Fruit fly (Drosophila melanogaster) whole organism, embryonic: ENCODE measurements around the gene CG7011.

Source experiments
- Ada2b ChIP-seq: fragments of 200-800 bp; sonication (Bioruptor generic); IDR thresholded peaks from 2 replicates; pipeline ENCODE4 v1.3.6; 2022; ENCODE audit warnings: missing biosample characterization, missing genetic modification characterization
- Atf6 ChIP-seq: fragments of 200-800 bp; sonication (Bioruptor generic); IDR thresholded peaks from 2 replicates; pipeline ENCODE4 v1.3.6; 2022; ENCODE audit warnings: missing biosample characterization, missing genetic modification characterization
- Awh ChIP-seq: fragments of 200-800 bp; sonication (Bioruptor generic); IDR thresholded peaks from 2 replicates; pipeline ENCODE4, ENCODE4 v1.3.6; 2022; ENCODE audit warnings: missing biosample characterization, missing genetic modification characterization
- Blimp-1 ChIP-seq: fragments of 200-800 bp; sonication (Bioruptor generic); optimal IDR thresholded peaks from 3 replicates; lab custom pipeline; 2018; ENCODE audit warnings: missing biosample characterization, missing genetic modification characterization, mild to moderate bottlenecking, moderate library complexity, missing genetic modification reagents
- CG10543 ChIP-seq: fragments of 200-800 bp; sonication (Bioruptor generic); optimal IDR thresholded peaks from 3 replicates; lab custom pipeline; 2017; ENCODE audit warnings: missing biosample characterization, mild to moderate bottlenecking, missing genetic modification characterization, moderate library complexity
- CG11247 ChIP-seq: fragments of 200-800 bp; sonication (Bioruptor generic); IDR thresholded peaks from 2 replicates; pipeline ENCODE4 v1.3.6; 2022; ENCODE audit warnings: missing biosample characterization, missing genetic modification characterization
- CG11456 ChIP-seq: fragments of 200-800 bp; sonication (Bioruptor generic); IDR thresholded peaks from 3 replicates; pipeline ENCODE4 v1.3.6; 2022; ENCODE audit warnings: missing biosample characterization, missing genetic modification characterization
- CG13287 ChIP-seq: fragments of 200-800 bp; sonication (Bioruptor generic); IDR thresholded peaks from 2 replicates; pipeline ENCODE4 v1.3.6; 2022; ENCODE audit warnings: missing biosample characterization, missing genetic modification characterization; ENCODE audit not compliant: partially characterized antibody
- CG13775 ChIP-seq: fragments of 200-800 bp; sonication (Bioruptor generic); optimal IDR thresholded peaks from 3 replicates; lab custom pipeline; 2017; ENCODE audit warnings: missing biosample characterization, mild to moderate bottlenecking, missing genetic modification characterization
- CG1602 ChIP-seq: fragments of 200-800 bp; sonication (Bioruptor generic); optimal IDR thresholded peaks from 3 replicates; lab custom pipeline; 2016; ENCODE audit warnings: missing biosample characterization, missing genetic modification characterization
- CG16815 ChIP-seq: fragments of 200-800 bp; sonication (Bioruptor generic); optimal IDR thresholded peaks from 3 replicates; lab custom pipeline; 2017; ENCODE audit warnings: missing biosample characterization, mild to moderate bottlenecking, missing genetic modification characterization
- CG18619 ChIP-seq: fragments of 200-800 bp; sonication (Bioruptor generic); optimal IDR thresholded peaks from 3 replicates; lab custom pipeline; 2017; ENCODE audit warnings: missing biosample characterization, mild to moderate bottlenecking, missing genetic modification characterization
- CG18764 ChIP-seq: fragments of 200-800 bp; sonication (Bioruptor generic); optimal IDR thresholded peaks from 3 replicates; lab custom pipeline; 2016; ENCODE audit warnings: missing biosample characterization, missing genetic modification characterization
- CG2712 ChIP-seq: fragments of 200-800 bp; optimal IDR thresholded peaks from 3 replicates; lab custom pipeline; 2019; ENCODE audit warnings: missing biosample characterization, mild to moderate bottlenecking, missing genetic modification characterization, moderate library complexity
- CG6791 ChIP-seq: fragments of 200-800 bp; sonication (Bioruptor generic); IDR thresholded peaks from 3 replicates; pipeline ENCODE4 v1.3.6; 2022; ENCODE audit warnings: missing biosample characterization, missing genetic modification characterization; ENCODE audit not compliant: partially characterized antibody
- CG9215 ChIP-seq: fragments of 200-800 bp; sonication (Bioruptor generic); IDR thresholded peaks from 2 replicates; pipeline ENCODE4 v1.3.6; 2022; ENCODE audit warnings: missing biosample characterization, missing genetic modification characterization
- Chrac-16 ChIP-seq: fragments of 200-800 bp; sonication (Bioruptor generic); optimal IDR thresholded peaks from 3 replicates; lab custom pipeline; 2016; ENCODE audit warnings: missing biosample characterization, missing genetic modification characterization
- Dad ChIP-seq: fragments of 200-800 bp; sonication (Bioruptor generic); optimal IDR thresholded peaks from 3 replicates; lab custom pipeline; 2016; ENCODE audit warnings: missing biosample characterization, missing genetic modification characterization
- ERR ChIP-seq: fragments of 200-800 bp; sonication (Bioruptor generic); optimal IDR thresholded peaks from 2 replicates; lab custom pipeline; 2016; ENCODE audit warnings: missing biosample characterization, missing genetic modification characterization
- Eip74EF ChIP-seq, 2 experiments: fragments of 200-800 bp in 1 of 2; fragments of >200 bp in 1 of 2; sonication (Bioruptor generic) in 1 of 2; optimal IDR thresholded peaks; 2 replicates each; lab custom pipeline; 2017 to 2019; ENCODE audit warnings: missing biosample characterization in 2 of 2, missing genetic modification characterization in 2 of 2, mild to moderate bottlenecking in 1 of 2, moderate library complexity in 1 of 2
- HLH3B ChIP-seq: fragments of 200-800 bp; sonication (Bioruptor generic); IDR thresholded peaks from 2 replicates; pipeline ENCODE4 v1.3.6; 2022; ENCODE audit warnings: missing biosample characterization, missing genetic modification characterization
- HLHmδ ChIP-seq: fragments of 200-800 bp; sonication (Bioruptor generic); optimal IDR thresholded peaks from 2 replicates; lab custom pipeline; 2018; ENCODE audit warnings: missing biosample characterization, mild to moderate bottlenecking, missing genetic modification characterization, moderate library complexity
- Hand ChIP-seq: fragments of 200-800 bp; sonication (Bioruptor generic); optimal IDR thresholded peaks from 2 replicates; lab custom pipeline; 2017; ENCODE audit warnings: mild to moderate bottlenecking, missing biosample characterization, missing genetic modification reagents, missing genetic modification characterization
- HmgZ ChIP-seq: fragments of 200-800 bp; sonication (Bioruptor generic); optimal IDR thresholded peaks from 2 replicates; lab custom pipeline; 2018; ENCODE audit warnings: missing biosample characterization, mild to moderate bottlenecking, missing genetic modification characterization
- Kr ChIP-seq: fragments of 200-800 bp; sonication (Bioruptor generic); optimal IDR thresholded peaks from 2 replicates; lab custom pipeline; 2017; ENCODE audit warnings: missing biosample characterization, mild to moderate bottlenecking, missing genetic modification characterization
- Lpt ChIP-seq: fragments of >200 bp; optimal IDR thresholded peaks from 2 replicates; lab custom pipeline; 2018; ENCODE audit warnings: missing biosample characterization, missing genetic modification characterization
- PHDP ChIP-seq: fragments of 200-800 bp; sonication (Bioruptor generic); optimal IDR thresholded peaks from 3 replicates; lab custom pipeline; 2018; ENCODE audit warnings: missing biosample characterization, mild to moderate bottlenecking, missing genetic modification characterization, moderate library complexity
- Ptx1 ChIP-seq: fragments of 200-800 bp; sonication (Bioruptor generic); IDR thresholded peaks from 2 replicates; pipeline ENCODE4 v1.3.6; 2022; ENCODE audit warnings: missing biosample characterization, missing genetic modification characterization
- Rfx ChIP-seq: fragments of 200-800 bp; sonication (Bioruptor generic); IDR thresholded peaks from 2 replicates; pipeline ENCODE4 v1.3.6; 2022; ENCODE audit warnings: missing biosample characterization, missing genetic modification characterization
- Spps ChIP-seq: fragments of 200-800 bp; sonication (Bioruptor generic); optimal IDR thresholded peaks from 2 replicates; lab custom pipeline; 2018; ENCODE audit warnings: missing biosample characterization, mild to moderate bottlenecking, missing genetic modification characterization
- Stat92E ChIP-seq, 3 experiments: fragments of >200 bp in 2 of 3; fragments of 200-800 bp in 1 of 3; sonication (Bioruptor generic) in 1 of 3; optimal IDR thresholded peaks; 2 replicates each; lab custom pipeline; 2017 to 2019; ENCODE audit warnings: missing biosample characterization in 3 of 3, missing genetic modification characterization in 3 of 3, mild to moderate bottlenecking in 1 of 3, moderate library complexity in 1 of 3
- TFAM ChIP-seq: fragments of 200-800 bp; sonication (Bioruptor generic); optimal IDR thresholded peaks from 2 replicates; lab custom pipeline; 2017; ENCODE audit warnings: missing biosample characterization, missing genetic modification characterization, inconsistent platforms
- Xbp1 ChIP-seq: fragments of 200-800 bp; sonication (Bioruptor generic); optimal IDR thresholded peaks from 3 replicates; lab custom pipeline; 2016; ENCODE audit warnings: missing biosample characterization, mild to moderate bottlenecking, missing genetic modification characterization
- ac ChIP-seq: fragments of 200-800 bp; sonication (Bioruptor generic); optimal IDR thresholded peaks from 3 replicates; lab custom pipeline; 2017; ENCODE audit warnings: missing biosample characterization, mild to moderate bottlenecking, missing genetic modification characterization
- ara ChIP-seq: fragments of 200-800 bp; sonication (Bioruptor generic); IDR thresholded peaks from 2 replicates; pipeline ENCODE4 v1.3.6; 2022; ENCODE audit warnings: missing biosample characterization, missing genetic modification characterization
- ato ChIP-seq: fragments of 200-800 bp; sonication (Bioruptor generic); IDR thresholded peaks from 2 replicates; pipeline ENCODE4 v1.3.6; 2022; ENCODE audit warnings: missing biosample characterization, missing genetic modification characterization; ENCODE audit not compliant: partially characterized antibody
- br ChIP-seq: fragments of >200 bp; optimal IDR thresholded peaks from 2 replicates; lab custom pipeline; 2017
- ems ChIP-seq: fragments of 200-800 bp; sonication (Bioruptor generic); optimal IDR thresholded peaks from 3 replicates; lab custom pipeline; 2016; ENCODE audit warnings: missing biosample characterization, missing genetic modification characterization
- fd64A ChIP-seq: fragments of 200-800 bp; sonication (Bioruptor generic); optimal IDR thresholded peaks from 3 replicates; lab custom pipeline; 2018; ENCODE audit warnings: missing biosample characterization, mild to moderate bottlenecking, missing genetic modification characterization
- fru ChIP-seq: fragments of >200 bp; optimal IDR thresholded peaks from 2 replicates; lab custom pipeline; 2017
- gce ChIP-seq: fragments of 200-800 bp; sonication (Bioruptor generic); IDR thresholded peaks from 3 replicates; pipeline ENCODE4 v1.3.6; 2022; ENCODE audit warnings: missing biosample characterization, missing genetic modification characterization
- hb ChIP-seq: fragments of 200-800 bp; sonication (Bioruptor generic); IDR thresholded peaks from 3 replicates; pipeline ENCODE4 v1.3.6; 2022; ENCODE audit warnings: missing biosample characterization, missing genetic modification characterization; ENCODE audit not compliant: partially characterized antibody
- jigr1 ChIP-seq: fragments of 200-800 bp; sonication (Bioruptor generic); IDR thresholded peaks from 3 replicates; pipeline ENCODE4 v1.3.6; 2022; ENCODE audit warnings: missing biosample characterization, missing genetic modification characterization
- scrt ChIP-seq: fragments of 200-800 bp; sonication (Bioruptor generic); optimal IDR thresholded peaks from 2 replicates; lab custom pipeline; 2018; ENCODE audit warnings: missing biosample characterization, mild to moderate bottlenecking, missing genetic modification characterization, moderate library complexity
- shn ChIP-seq: fragments of 200-800 bp; sonication (Bioruptor generic); optimal IDR thresholded peaks from 3 replicates; lab custom pipeline; 2016; ENCODE audit warnings: missing biosample characterization, missing genetic modification characterization
- sim ChIP-seq: fragments of 200-800 bp; sonication (Bioruptor generic); IDR thresholded peaks from 2 replicates; pipeline ENCODE4 v1.3.6; 2022; ENCODE audit warnings: missing biosample characterization, missing genetic modification characterization
- sqz ChIP-seq: fragments of 200-800 bp; sonication (Bioruptor generic); optimal IDR thresholded peaks from 3 replicates; lab custom pipeline; 2018; ENCODE audit warnings: missing biosample characterization, mild to moderate bottlenecking, missing genetic modification characterization
- stc ChIP-seq: fragments of 200-800 bp; sonication (Bioruptor generic); IDR thresholded peaks from 2 replicates; pipeline ENCODE4 v1.3.6; 2022; ENCODE audit warnings: missing biosample characterization, missing genetic modification characterization
- zen2 ChIP-seq: fragments of 200-800 bp; sonication (Bioruptor generic); IDR thresholded peaks from 3 replicates; pipeline ENCODE4 v1.3.6; 2022; ENCODE audit warnings: missing biosample characterization, missing genetic modification characterization; ENCODE audit not compliant: partially characterized antibody
- zfh2 ChIP-seq: fragments of 200-800 bp; sonication (Bioruptor generic); optimal IDR thresholded peaks from 2 replicates; lab custom pipeline; 2016; ENCODE audit warnings: missing biosample characterization, missing genetic modification characterization

Gene CG7011

DNA sequence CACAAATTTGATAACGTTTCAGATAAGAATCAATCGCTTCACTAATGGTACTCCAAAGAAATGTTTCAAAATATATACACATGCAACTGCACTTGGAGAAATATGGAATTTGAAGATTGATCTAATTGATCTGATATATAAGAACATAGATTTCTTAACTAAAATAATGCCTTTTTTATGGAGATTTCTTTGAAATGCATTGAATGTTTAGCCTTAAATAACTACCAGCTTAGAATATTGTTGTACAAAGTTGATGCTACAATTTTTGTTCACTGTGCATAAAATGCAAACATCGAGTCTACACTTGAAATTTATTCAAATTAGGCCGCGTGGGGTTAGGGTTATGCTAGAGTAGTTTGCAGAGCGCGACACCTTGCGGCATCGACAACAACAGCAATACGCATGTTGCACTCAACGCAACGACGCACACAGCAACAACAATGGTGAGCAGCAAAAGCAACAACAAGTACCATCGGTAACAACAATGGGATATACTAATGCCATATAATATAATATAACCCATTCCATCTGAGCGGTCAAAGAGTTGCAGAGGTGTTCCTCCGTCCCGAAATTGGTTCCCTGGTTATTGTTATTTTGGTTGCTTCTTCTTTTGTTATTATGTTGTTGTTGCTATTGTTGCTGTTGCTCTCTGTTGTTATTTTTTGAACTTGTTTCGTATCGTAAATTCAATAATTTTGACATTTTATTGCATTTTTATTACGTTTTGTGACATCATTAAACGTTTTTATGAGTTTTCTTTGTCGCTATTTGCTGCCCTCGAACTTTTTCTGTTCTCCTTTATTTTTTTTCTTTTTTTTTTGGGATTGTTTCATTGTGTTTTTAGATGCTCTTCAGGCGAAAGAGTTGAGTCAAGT lies 36.0 kb upstream of the CG7011 start (continued):
- TF ChIP-seq Awh (GFP tag; lab: Robert Waterston, UW) (no peak), jigr1 (GFP tag; lab: Robert Waterston, UW) (no peak), ems (GFP tag; lab: Kevin White, UChicago) (no peak), sqz (GFP tag; lab: Kevin White, UChicago) (peak; percentile 20), Xbp1 (peak; percentile 38), fru (lab: Kevin White, UChicago) (no peak), ato (no peak), CG13775 (GFP tag; lab: Kevin White, UChicago) (no peak), CG18764 (no peak), Kr (GFP tag; lab: Kevin White, UChicago) (peak; percentile 21), fd64A (GFP tag; lab: Kevin White, UChicago) (no peak), CG18619 (GFP tag; lab: Kevin White, UChicago) (no peak), CG6791 (GFP tag; lab: Robert Waterston, UW) (no peak), CG9215 (no peak), zfh2 (GFP tag; lab: Kevin White, UChicago) (no peak), zen2 (GFP tag; lab: Robert Waterston, UW) (no peak), hb (GFP tag; lab: Robert Waterston, UW) (no peak), CG16815 (GFP tag; lab: Kevin White, UChicago) (peak; percentile 53), Chrac-16 (GFP tag; lab: Kevin White, UChicago) (peak; percentile 3), HmgZ (tag; lab: Kevin White, UChicago) (no peak), Spps (tag; lab: Kevin White, UChicago) (peak; percentile 34), scrt (no peak), Blimp-1 (GFP tag; lab: Kevin White, UChicago) (peak; percentile 52), Lpt (no peak), Eip74EF (GFP tag; optimal IDR thresholded peaks at IDR 0.05; lab: Kevin White, UChicago) (no peak), Atf6 (GFP tag; lab: Robert Waterston, UW) (no peak), Hand (no peak), shn (no peak), HLH3B (no peak), Ptx1 (GFP tag; lab: Robert Waterston, UW) (no peak), CG2712 (tag; lab: Kevin White, UChicago) (peak; percentile 81), br (no peak), CG11456 (GFP tag; lab: Robert Waterston, UW) (no peak), ara (GFP tag; lab: Robert Waterston, UW) (peak; percentile 20; the same call in 1 of the 2 replicates), gce (GFP tag; lab: Robert Waterston, UW) (no peak), PHDP (tag; lab: Kevin White, UChicago) (no peak), TFAM (GFP tag; lab: Kevin White, UChicago) (no peak), CG13287 (GFP tag; lab: Robert Waterston, UW) (no peak), CG10543 (GFP tag; lab: Kevin White, UChicago) (no peak), CG11247 (GFP tag; lab: Robert Waterston, UW) (no peak), ERR (GFP tag; lab: Kevin White, UChicago) (no peak), ac (GFP tag; lab: Kevin White, UChicago) (no peak), CG1602 (no peak), Stat92E (GFP tag; optimal IDR thresholded peaks at IDR 0.05; lab: Kevin White, UChicago) (no peak), Ada2b (GFP tag; lab: Robert Waterston, UW) (no peak), Rfx (GFP tag; lab: Robert Waterston, UW) (no peak), HLHmδ (GFP tag; lab: Kevin White, UChicago) (no peak), Dad (GFP tag; lab: Kevin White, UChicago) (no peak), stc (GFP tag; lab: Robert Waterston, UW) (no peak), sim (GFP tag; lab: Robert Waterston, UW) (no peak)
